Fruit fly (Drosophila melanogaster) whole organism, embryonic: ENCODE results near the gene CG12301.

Source experiments
- Atf-2 ChIP-seq: fragments of 200-800 bp; sonication (Bioruptor generic); optimal IDR thresholded peaks from 2 replicates; lab custom pipeline; 2016; ENCODE audit warnings: missing biosample characterization, missing genetic modification characterization
- CG10209 ChIP-seq: fragments of 200-800 bp; sonication (Bioruptor generic); optimal IDR thresholded peaks from 3 replicates; lab custom pipeline; 2017; ENCODE audit warnings: missing biosample characterization, mild to moderate bottlenecking, missing genetic modification characterization, missing genetic modification reagents
- CG10543 ChIP-seq: fragments of 200-800 bp; sonication (Bioruptor generic); optimal IDR thresholded peaks from 3 replicates; lab custom pipeline; 2017; ENCODE audit warnings: missing biosample characterization, mild to moderate bottlenecking, missing genetic modification characterization, moderate library complexity
- CG1529 ChIP-seq: fragments of 200-800 bp; sonication (Bioruptor generic); optimal IDR thresholded peaks from 3 replicates; lab custom pipeline; 2018; ENCODE audit warnings: missing biosample characterization, missing genetic modification characterization
- CG15479 ChIP-seq: fragments of 200-800 bp; sonication (Bioruptor generic); optimal IDR thresholded peaks from 3 replicates; lab custom pipeline; 2019; ENCODE audit warnings: missing biosample characterization, mild to moderate bottlenecking, missing genetic modification characterization, moderate library complexity
- CG1647 ChIP-seq: fragments of 200-800 bp; sonication (Bioruptor generic); optimal IDR thresholded peaks from 3 replicates; lab custom pipeline; 2016; ENCODE audit warnings: missing biosample characterization, missing genetic modification characterization
- CG16815 ChIP-seq: fragments of 200-800 bp; sonication (Bioruptor generic); optimal IDR thresholded peaks from 3 replicates; lab custom pipeline; 2017; ENCODE audit warnings: missing biosample characterization, mild to moderate bottlenecking, missing genetic modification characterization
- CG17186 ChIP-seq: fragments of 200-800 bp; sonication (Bioruptor generic); optimal IDR thresholded peaks from 3 replicates; lab custom pipeline; 2017; ENCODE audit warnings: missing biosample characterization, missing genetic modification reagents, missing genetic modification characterization
- CG17385 ChIP-seq: fragments of 200-800 bp; sonication (Bioruptor generic); optimal IDR thresholded peaks from 3 replicates; lab custom pipeline; 2018; ENCODE audit warnings: missing biosample characterization, mild to moderate bottlenecking, missing genetic modification characterization
- CG18476 ChIP-seq: fragments of 200-800 bp; sonication (Bioruptor generic); optimal IDR thresholded peaks from 2 replicates; lab custom pipeline; 2016; ENCODE audit warnings: missing biosample characterization, mild to moderate bottlenecking, missing genetic modification characterization
- CG18619 ChIP-seq: fragments of 200-800 bp; sonication (Bioruptor generic); optimal IDR thresholded peaks from 3 replicates; lab custom pipeline; 2017; ENCODE audit warnings: missing biosample characterization, mild to moderate bottlenecking, missing genetic modification characterization
- CG18764 ChIP-seq: fragments of 200-800 bp; sonication (Bioruptor generic); optimal IDR thresholded peaks from 3 replicates; lab custom pipeline; 2016; ENCODE audit warnings: missing biosample characterization, missing genetic modification characterization
- CG2129 ChIP-seq: fragments of 200-800 bp; sonication (Bioruptor generic); IDR thresholded peaks from 2 replicates; pipeline ENCODE4 v1.3.6; 2022; ENCODE audit warnings: missing biosample characterization, missing genetic modification characterization; ENCODE audit not compliant: partially characterized antibody
- CG2889 ChIP-seq: fragments of 200-800 bp; sonication (Bioruptor generic); IDR thresholded peaks from 3 replicates; pipeline ENCODE4 v1.3.6; 2022; ENCODE audit warnings: missing biosample characterization, missing genetic modification characterization
- CG31365 ChIP-seq: fragments of 200-800 bp; sonication (Bioruptor generic); optimal IDR thresholded peaks from 2 replicates; lab custom pipeline; 2018; ENCODE audit warnings: missing biosample characterization, mild to moderate bottlenecking, missing genetic modification characterization
- CG3281 ChIP-seq: fragments of 200-800 bp; sonication (Bioruptor generic); optimal IDR thresholded peaks from 3 replicates; lab custom pipeline; 2017; ENCODE audit warnings: missing biosample characterization, mild to moderate bottlenecking, missing genetic modification characterization
- CG33213 ChIP-seq: fragments of 200-800 bp; sonication (Bioruptor generic); optimal IDR thresholded peaks from 3 replicates; lab custom pipeline; 2016; ENCODE audit warnings: missing biosample characterization, missing genetic modification characterization
- CG4360 ChIP-seq: fragments of 200-800 bp; sonication (Bioruptor generic); IDR thresholded peaks from 2 replicates; pipeline ENCODE4 v1.3.6; 2022; ENCODE audit warnings: missing biosample characterization, missing genetic modification characterization
- CG4404 ChIP-seq: fragments of 200-800 bp; sonication (Bioruptor generic); IDR thresholded peaks from 2 replicates; pipeline ENCODE4 v1.3.6; 2022; ENCODE audit warnings: missing biosample characterization, missing genetic modification characterization
- CG8359 ChIP-seq: fragments of 200-800 bp; sonication (Bioruptor generic); optimal IDR thresholded peaks from 2 replicates; lab custom pipeline; 2017; ENCODE audit warnings: missing biosample characterization, mild to moderate bottlenecking, missing genetic modification characterization, borderline replicate concordance
- CG9932 ChIP-seq: fragments of 200-800 bp; sonication (Bioruptor generic); IDR thresholded peaks from 2 replicates; pipeline ENCODE4 v1.3.6; 2022; ENCODE audit warnings: missing biosample characterization, missing genetic modification characterization
- Camta ChIP-seq: fragments of 200-800 bp; sonication (Bioruptor generic); optimal IDR thresholded peaks from 2 replicates; lab custom pipeline; 2016; ENCODE audit warnings: missing biosample characterization, missing genetic modification characterization
- Dp ChIP-seq: fragments of 200-800 bp; sonication (Bioruptor generic); optimal IDR thresholded peaks from 2 replicates; lab custom pipeline; 2018; ENCODE audit warnings: missing biosample characterization, mild to moderate bottlenecking, missing genetic modification characterization, moderate library complexity
- Gug ChIP-seq: fragments of 200-800 bp; sonication (Bioruptor generic); IDR thresholded peaks from 4 replicates; pipeline ENCODE4 v1.3.6; 2022; ENCODE audit warnings: missing biosample characterization, missing genetic modification characterization
- HLH4C ChIP-seq: fragments of 200-800 bp; sonication (Bioruptor generic); IDR thresholded peaks from 3 replicates; pipeline ENCODE4 v1.3.6; 2022; ENCODE audit warnings: missing biosample characterization, missing genetic modification characterization; ENCODE audit not compliant: partially characterized antibody
- Hr3 ChIP-seq: fragments of 200-800 bp; sonication (Bioruptor generic); optimal IDR thresholded peaks from 3 replicates; lab custom pipeline; 2016; ENCODE audit warnings: missing biosample characterization, missing genetic modification characterization
- Hsf ChIP-seq: fragments of 200-800 bp; sonication (Bioruptor generic); optimal IDR thresholded peaks from 3 replicates; lab custom pipeline; 2016; ENCODE audit warnings: missing biosample characterization, missing genetic modification characterization
- MTF-1 ChIP-seq: fragments of 200-800 bp; sonication (Bioruptor generic); optimal IDR thresholded peaks from 2 replicates; lab custom pipeline; 2018; ENCODE audit warnings: missing biosample characterization, mild to moderate bottlenecking, missing genetic modification characterization, borderline replicate concordance
- NC2α ChIP-seq: fragments of 200-800 bp; sonication (Bioruptor generic); optimal IDR thresholded peaks from 2 replicates; lab custom pipeline; 2016; ENCODE audit warnings: missing biosample characterization, missing genetic modification characterization
- NFAT ChIP-seq: fragments of 200-800 bp; sonication (Bioruptor generic); IDR thresholded peaks from 2 replicates; pipeline ENCODE4 v1.3.6; 2022; ENCODE audit warnings: missing biosample characterization, missing genetic modification characterization
- Six4 ChIP-seq: fragments of 200-800 bp; sonication (Bioruptor generic); optimal IDR thresholded peaks from 2 replicates; lab custom pipeline; 2016; ENCODE audit warnings: missing biosample characterization, missing genetic modification characterization
- Ssrp ChIP-seq: fragments of 200-800 bp; sonication (Bioruptor generic); optimal IDR thresholded peaks from 2 replicates; lab custom pipeline; 2018; ENCODE audit warnings: missing biosample characterization, mild to moderate bottlenecking, missing genetic modification characterization, moderate library complexity
- Xbp1 ChIP-seq: fragments of 200-800 bp; sonication (Bioruptor generic); optimal IDR thresholded peaks from 3 replicates; lab custom pipeline; 2016; ENCODE audit warnings: missing biosample characterization, mild to moderate bottlenecking, missing genetic modification characterization
- chn ChIP-seq: fragments of 200-800 bp; sonication (Bioruptor generic); optimal IDR thresholded peaks from 2 replicates; lab custom pipeline; 2016; ENCODE audit warnings: missing biosample characterization, missing genetic modification characterization
- dmrt99B ChIP-seq: fragments of 200-800 bp; sonication (Bioruptor generic); optimal IDR thresholded peaks from 2 replicates; lab custom pipeline; 2018; ENCODE audit warnings: missing biosample characterization, mild to moderate bottlenecking, missing genetic modification characterization, moderate library complexity
- dysf ChIP-seq: fragments of 200-800 bp; sonication (Bioruptor generic); IDR thresholded peaks from 3 replicates; pipeline ENCODE4 v1.3.6; 2022; ENCODE audit warnings: missing biosample characterization, missing genetic modification characterization
- en ChIP-seq: fragments of 200-800 bp; sonication (Bioruptor generic); optimal IDR thresholded peaks from 2 replicates; lab custom pipeline; 2016; ENCODE audit warnings: missing biosample characterization, missing genetic modification characterization
- gce ChIP-seq: fragments of 200-800 bp; sonication (Bioruptor generic); IDR thresholded peaks from 3 replicates; pipeline ENCODE4 v1.3.6; 2022; ENCODE audit warnings: missing biosample characterization, missing genetic modification characterization
- grn ChIP-seq: fragments of 200-800 bp; sonication (Bioruptor generic); optimal IDR thresholded peaks from 3 replicates; lab custom pipeline; 2017; ENCODE audit warnings: missing biosample characterization, missing genetic modification characterization
- inv ChIP-seq: fragments of 200-800 bp; sonication (Bioruptor generic); IDR thresholded peaks from 2 replicates; pipeline ENCODE4 v1.3.6; 2022; ENCODE audit warnings: missing biosample characterization, missing genetic modification characterization; ENCODE audit not compliant: partially characterized antibody
- prd ChIP-seq, 3 experiments: fragments of >200 bp in 2 of 3; fragments of 200-800 bp in 1 of 3; sonication (Bioruptor generic) in 1 of 3; optimal IDR thresholded peaks in 2 of 3; IDR thresholded peaks in 1 of 3; 2 replicates in 2 of 3; 3 replicates in 1 of 3; pipeline versions ENCODE4 v1.3.6 to Lab custom; 2017 to 2022; ENCODE audit warnings: missing biosample characterization in 1 of 3, missing genetic modification characterization in 1 of 3
- sc ChIP-seq, 3 experiments: fragments of >200 bp in 2 of 3; fragments of 200-800 bp in 1 of 3; sonication (Bioruptor generic) in 1 of 3; optimal IDR thresholded peaks; 2 replicates in 2 of 3; 3 replicates in 1 of 3; lab custom pipeline; 2017; ENCODE audit warnings: mild to moderate bottlenecking in 1 of 3, missing biosample characterization in 1 of 3, missing genetic modification characterization in 1 of 3, missing genetic modification reagents in 1 of 3
- sd ChIP-seq: fragments of 200-800 bp; sonication (Bioruptor generic); optimal IDR thresholded peaks from 3 replicates; lab custom pipeline; 2018; ENCODE audit warnings: missing biosample characterization, mild to moderate bottlenecking, missing genetic modification characterization, moderate library complexity
- tgo ChIP-seq: fragments of 200-800 bp; sonication (Bioruptor generic); IDR thresholded peaks from 3 replicates; pipeline ENCODE4 v1.3.6; 2022; ENCODE audit warnings: missing biosample characterization, missing genetic modification characterization
- trem ChIP-seq: fragments of 200-800 bp; optimal IDR thresholded peaks from 3 replicates; lab custom pipeline; 2019; ENCODE audit warnings: missing biosample characterization, mild to moderate bottlenecking, missing genetic modification characterization, moderate library complexity
- twi ChIP-seq: fragments of 200-800 bp; optimal IDR thresholded peaks from 2 replicates; lab custom pipeline; 2019; ENCODE audit warnings: missing biosample characterization, mild to moderate bottlenecking, missing genetic modification characterization, moderate library complexity
- unpg ChIP-seq: fragments of 200-800 bp; sonication (Bioruptor generic); optimal IDR thresholded peaks from 3 replicates; lab custom pipeline; 2018; ENCODE audit warnings: missing biosample characterization, mild to moderate bottlenecking, missing genetic modification characterization, moderate library complexity
- vnd ChIP-seq: fragments of 200-800 bp; sonication (Bioruptor generic); IDR thresholded peaks from 3 replicates; pipeline ENCODE4 v1.3.6; 2022; ENCODE audit warnings: missing biosample characterization, missing genetic modification characterization; ENCODE audit not compliant: partially characterized antibody

CG12301 gene

DNA sequence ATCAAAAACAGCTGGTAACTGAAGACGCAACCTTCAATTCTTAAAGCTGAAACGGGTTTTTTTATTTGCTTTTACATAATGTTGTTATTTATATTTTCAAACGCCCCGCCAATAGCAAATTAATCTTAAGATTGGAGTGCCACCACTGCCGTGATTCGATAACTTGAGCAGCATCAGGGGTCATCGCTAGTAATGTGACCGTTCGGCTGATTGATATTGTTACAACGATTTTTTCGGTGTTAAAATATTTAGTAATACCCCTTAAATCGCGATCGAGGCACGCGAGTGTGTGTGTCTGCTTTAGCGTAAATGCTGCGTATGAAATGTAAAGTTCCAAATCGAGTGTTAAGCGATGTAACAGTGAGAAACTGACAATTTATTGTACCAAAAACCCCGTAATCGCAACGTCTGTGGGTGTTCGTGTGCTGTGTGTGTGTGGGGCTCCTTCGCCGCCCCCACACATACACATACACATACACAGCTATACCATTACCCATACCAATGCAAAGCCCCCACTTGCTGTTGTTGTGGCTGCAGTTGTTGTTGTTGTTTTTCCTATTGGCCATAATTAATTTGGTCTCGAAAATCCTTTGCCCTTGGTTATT lies 14.7 kb upstream of the CG12301 start, which contains the start of gene dop (continued):
- TF ChIP-seq sd (tag; lab: Kevin White, UChicago) (no peak), CG4404 (GFP tag; lab: Robert Waterston, UW) (no peak), Hsf (GFP tag; lab: Kevin White, UChicago) (peak; percentile 39), CG8359 (no peak), tgo (GFP tag; lab: Robert Waterston, UW) (no peak), twi (tag; lab: Kevin White, UChicago) (no peak), unpg (GFP tag; lab: Kevin White, UChicago) (no peak), Ssrp (tag; lab: Kevin White, UChicago) (no peak), Camta (GFP tag; lab: Kevin White, UChicago) (peak; percentile 31), NC2α (GFP tag; lab: Kevin White, UChicago) (no peak), vnd (GFP tag; lab: Robert Waterston, UW) (peak; percentile 43; the same call in 1 of the 3 replicates), Xbp1 (GFP tag; lab: Kevin White, UChicago) (peak; percentile 25), CG3281 (GFP tag; lab: Kevin White, UChicago) (no peak), CG33213 (peak; percentile 34), CG16815 (GFP tag; lab: Kevin White, UChicago) (no peak), chn (GFP tag; lab: Kevin White, UChicago) (peak; percentile 14), inv (GFP tag; lab: Robert Waterston, UW) (peak; percentile 49; the same call in 1 of the 2 replicates), MTF-1 (no peak), CG31365 (tag; lab: Kevin White, UChicago) (no peak), HLH4C (GFP tag; lab: Robert Waterston, UW) (peak; percentile 60), CG2129 (GFP tag; lab: Robert Waterston, UW) (no peak), dmrt99B (tag; lab: Kevin White, UChicago) (no peak), grn (GFP tag; lab: Kevin White, UChicago) (no peak), CG2889 (GFP tag; lab: Robert Waterston, UW) (no peak), CG9932 (GFP tag; lab: Robert Waterston, UW) (peak; percentile 62), CG17186 (GFP tag; lab: Kevin White, UChicago) (peak; percentile 20), CG17385 (no peak), CG10209 (no peak), CG18476 (GFP tag; lab: Kevin White, UChicago) (no peak), CG15479 (no peak), CG1529 (no peak), Six4 (no peak), Atf-2 (GFP tag; lab: Kevin White, UChicago) (peak; percentile 3), dysf (GFP tag; lab: Robert Waterston, UW) (no peak), Gug (GFP tag; lab: Robert Waterston, UW) (no peak), Dp (GFP tag; lab: Kevin White, UChicago) (peak; percentile 85), gce (no peak), prd (optimal IDR thresholded peaks at IDR 0.05; lab: Kevin White, UChicago) (no peak), prd (GFP tag; IDR thresholded peaks at IDR 0.05; lab: Robert Waterston, UW) (peak; percentile 33; the same call in 2 of the 3 replicates), en (GFP tag; lab: Kevin White, UChicago) (no peak), CG18619 (GFP tag; lab: Kevin White, UChicago) (no peak), CG18764 (GFP tag; lab: Kevin White, UChicago) (peak; percentile 13), NFAT (no peak), CG4360 (GFP tag; lab: Robert Waterston, UW) (peak; percentile 94), CG1647 (no peak), trem (tag; lab: Kevin White, UChicago) (peak; percentile 59), CG10543 (no peak), Hr3 (GFP tag; lab: Kevin White, UChicago) (peak; percentile 17), sc (optimal IDR thresholded peaks at IDR 0.05; lab: Kevin White, UChicago) (no peak), sc (GFP tag; optimal IDR thresholded peaks at IDR 0.05; lab: Kevin White, UChicago) (no peak)
